Fruit fly (Drosophila melanogaster) whole organism, embryonic: ENCODE data around the gene Wdr62.

ENCODE experiments used
- Blimp-1 ChIP-seq: fragments of 200-800 bp; sonication (Bioruptor generic); optimal IDR thresholded peaks from 3 replicates; lab custom pipeline; 2018; ENCODE audit warnings: missing biosample characterization, missing genetic modification characterization, mild to moderate bottlenecking, moderate library complexity, missing genetic modification reagents
- CG10267 ChIP-seq: fragments of 200-800 bp; sonication (Bioruptor generic); optimal IDR thresholded peaks from 2 replicates; lab custom pipeline; 2018; ENCODE audit warnings: missing biosample characterization, mild to moderate bottlenecking, missing genetic modification characterization, moderate library complexity
- CG11247 ChIP-seq: fragments of 200-800 bp; sonication (Bioruptor generic); IDR thresholded peaks from 2 replicates; pipeline ENCODE4 v1.3.6; 2022; ENCODE audit warnings: missing biosample characterization, missing genetic modification characterization
- CG11456 ChIP-seq: fragments of 200-800 bp; sonication (Bioruptor generic); IDR thresholded peaks from 3 replicates; pipeline ENCODE4 v1.3.6; 2022; ENCODE audit warnings: missing biosample characterization, missing genetic modification characterization
- CG14014 ChIP-seq: fragments of 200-800 bp; sonication (Bioruptor generic); IDR thresholded peaks from 2 replicates; pipeline ENCODE4 v1.3.6; 2022; ENCODE audit warnings: missing biosample characterization, missing genetic modification characterization
- CG16779 ChIP-seq: fragments of 200-800 bp; sonication (Bioruptor generic); IDR thresholded peaks from 2 replicates; pipeline ENCODE4 v1.3.6; 2022; ENCODE audit warnings: missing biosample characterization, missing genetic modification characterization
- CG17385 ChIP-seq: fragments of 200-800 bp; sonication (Bioruptor generic); optimal IDR thresholded peaks from 3 replicates; lab custom pipeline; 2018; ENCODE audit warnings: missing biosample characterization, mild to moderate bottlenecking, missing genetic modification characterization
- CG18476 ChIP-seq: fragments of 200-800 bp; sonication (Bioruptor generic); optimal IDR thresholded peaks from 2 replicates; lab custom pipeline; 2016; ENCODE audit warnings: missing biosample characterization, mild to moderate bottlenecking, missing genetic modification characterization
- CG18764 ChIP-seq: fragments of 200-800 bp; sonication (Bioruptor generic); optimal IDR thresholded peaks from 3 replicates; lab custom pipeline; 2016; ENCODE audit warnings: missing biosample characterization, missing genetic modification characterization
- CG2129 ChIP-seq: fragments of 200-800 bp; sonication (Bioruptor generic); IDR thresholded peaks from 2 replicates; pipeline ENCODE4 v1.3.6; 2022; ENCODE audit warnings: missing biosample characterization, missing genetic modification characterization; ENCODE audit not compliant: partially characterized antibody
- CG4360 ChIP-seq: fragments of 200-800 bp; sonication (Bioruptor generic); IDR thresholded peaks from 2 replicates; pipeline ENCODE4 v1.3.6; 2022; ENCODE audit warnings: missing biosample characterization, missing genetic modification characterization
- CG4707 ChIP-seq: fragments of 200-800 bp; sonication (Bioruptor generic); optimal IDR thresholded peaks from 2 replicates; lab custom pipeline; 2018; ENCODE audit warnings: missing biosample characterization, mild to moderate bottlenecking, missing genetic modification characterization, moderate library complexity
- CG6654 ChIP-seq: fragments of 200-800 bp; sonication (Bioruptor generic); optimal IDR thresholded peaks from 2 replicates; lab custom pipeline; 2017; ENCODE audit warnings: missing biosample characterization, mild to moderate bottlenecking, missing genetic modification characterization
- CG6791 ChIP-seq: fragments of 200-800 bp; sonication (Bioruptor generic); IDR thresholded peaks from 3 replicates; pipeline ENCODE4 v1.3.6; 2022; ENCODE audit warnings: missing biosample characterization, missing genetic modification characterization; ENCODE audit not compliant: partially characterized antibody
- CG9215 ChIP-seq: fragments of 200-800 bp; sonication (Bioruptor generic); IDR thresholded peaks from 2 replicates; pipeline ENCODE4 v1.3.6; 2022; ENCODE audit warnings: missing biosample characterization, missing genetic modification characterization
- Doc2 ChIP-seq: fragments of 200-800 bp; sonication (Bioruptor generic); IDR thresholded peaks from 2 replicates; pipeline ENCODE4 v1.3.6; 2022; ENCODE audit warnings: missing biosample characterization, missing genetic modification characterization
- Doc3 ChIP-seq: fragments of 200-800 bp; sonication (Bioruptor generic); IDR thresholded peaks from 3 replicates; pipeline ENCODE4 v1.3.6; 2022; ENCODE audit warnings: missing biosample characterization, missing genetic modification characterization; ENCODE audit not compliant: partially characterized antibody
- Dref ChIP-seq: fragments of 200-800 bp; sonication (Bioruptor generic); IDR thresholded peaks from 2 replicates; pipeline ENCODE4 v1.3.6; 2022; ENCODE audit warnings: missing biosample characterization, missing genetic modification characterization
- Eip74EF ChIP-seq, 2 experiments: fragments of 200-800 bp in 1 of 2; fragments of >200 bp in 1 of 2; sonication (Bioruptor generic) in 1 of 2; optimal IDR thresholded peaks; 2 replicates each; lab custom pipeline; 2017 to 2019; ENCODE audit warnings: missing biosample characterization in 2 of 2, missing genetic modification characterization in 2 of 2, mild to moderate bottlenecking in 1 of 2, moderate library complexity in 1 of 2
- Ets65A ChIP-seq: fragments of 200-800 bp; sonication (Bioruptor generic); peaks from one replicate; lab custom pipeline; 2016; ENCODE audit warnings: missing biosample characterization, missing genetic modification characterization
- HLH54F ChIP-seq: fragments of 200-800 bp; sonication (Bioruptor generic); optimal IDR thresholded peaks from 3 replicates; lab custom pipeline; 2016; ENCODE audit warnings: missing biosample characterization, missing genetic modification characterization
- Hey ChIP-seq: fragments of 200-800 bp; sonication (Bioruptor generic); optimal IDR thresholded peaks from 3 replicates; lab custom pipeline; 2018; ENCODE audit warnings: missing biosample characterization, mild to moderate bottlenecking, missing genetic modification characterization
- NFAT ChIP-seq: fragments of 200-800 bp; sonication (Bioruptor generic); IDR thresholded peaks from 2 replicates; pipeline ENCODE4 v1.3.6; 2022; ENCODE audit warnings: missing biosample characterization, missing genetic modification characterization
- Nf-YB ChIP-seq: fragments of 200-800 bp; sonication (Bioruptor generic); optimal IDR thresholded peaks from 3 replicates; lab custom pipeline; 2019; ENCODE audit warnings: missing biosample characterization, mild to moderate bottlenecking, missing genetic modification characterization, moderate library complexity
- Nf-YC ChIP-seq: fragments of 200-800 bp; optimal IDR thresholded peaks from 3 replicates; lab custom pipeline; 2019; ENCODE audit warnings: missing biosample characterization, mild to moderate bottlenecking, missing genetic modification characterization, moderate library complexity
- Pdp1 ChIP-seq, 2 experiments: fragments of 200-800 bp; sonication (Bioruptor generic); optimal IDR thresholded peaks; 3 replicates each; lab custom pipeline; 2016; ENCODE audit warnings: missing biosample characterization in 2 of 2, missing genetic modification characterization in 2 of 2, mild to moderate bottlenecking in 1 of 2, moderate library complexity in 1 of 2
- Poxn ChIP-seq: fragments of 200-800 bp; sonication (Bioruptor generic); IDR thresholded peaks from 2 replicates; pipeline ENCODE4 v1.3.6; 2022; ENCODE audit warnings: missing biosample characterization, missing genetic modification characterization
- Tbp ChIP-seq: fragments of >200 bp; optimal IDR thresholded peaks from 2 replicates; lab custom pipeline; 2018; ENCODE audit warnings: missing biosample characterization, missing genetic modification characterization
- bbx ChIP-seq: fragments of 200-800 bp; sonication (Bioruptor generic); IDR thresholded peaks from 2 replicates; pipeline ENCODE4 v1.3.6; 2022; ENCODE audit warnings: missing biosample characterization, missing genetic modification characterization; ENCODE audit not compliant: partially characterized antibody
- bigmax ChIP-seq: fragments of 200-800 bp; sonication (Bioruptor generic); optimal IDR thresholded peaks from 2 replicates; lab custom pipeline; 2018; ENCODE audit warnings: missing biosample characterization, mild to moderate bottlenecking, missing genetic modification characterization
- dpn ChIP-seq, 2 experiments: fragments of 200-800 bp; sonication (Bioruptor generic); optimal IDR thresholded peaks; 3 replicates each; lab custom pipeline; 2016; ENCODE audit warnings: missing biosample characterization in 2 of 2, missing genetic modification characterization in 2 of 2
- gcm ChIP-seq: fragments of 200-800 bp; sonication (Bioruptor generic); optimal IDR thresholded peaks from 2 replicates; lab custom pipeline; 2019; ENCODE audit warnings: missing biosample characterization, mild to moderate bottlenecking, missing genetic modification characterization, moderate library complexity
- gsb-n ChIP-seq: fragments of 200-800 bp; sonication (Bioruptor generic); optimal IDR thresholded peaks from 3 replicates; lab custom pipeline; 2018; ENCODE audit warnings: missing biosample characterization, mild to moderate bottlenecking, missing genetic modification characterization
- jigr1 ChIP-seq: fragments of 200-800 bp; sonication (Bioruptor generic); IDR thresholded peaks from 3 replicates; pipeline ENCODE4 v1.3.6; 2022; ENCODE audit warnings: missing biosample characterization, missing genetic modification characterization
- maf-S ChIP-seq: fragments of 200-800 bp; sonication (Bioruptor generic); optimal IDR thresholded peaks from 2 replicates; lab custom pipeline; 2016; ENCODE audit warnings: missing biosample characterization, missing genetic modification characterization
- mirr ChIP-seq: fragments of 200-800 bp; sonication (Bioruptor generic); optimal IDR thresholded peaks from 3 replicates; lab custom pipeline; 2018; ENCODE audit warnings: missing biosample characterization, mild to moderate bottlenecking, missing genetic modification characterization
- prd ChIP-seq, 3 experiments: fragments of >200 bp in 2 of 3; fragments of 200-800 bp in 1 of 3; sonication (Bioruptor generic) in 1 of 3; optimal IDR thresholded peaks in 2 of 3; IDR thresholded peaks in 1 of 3; 2 replicates in 2 of 3; 3 replicates in 1 of 3; pipeline versions ENCODE4 v1.3.6 to Lab custom; 2017 to 2022; ENCODE audit warnings: missing biosample characterization in 1 of 3, missing genetic modification characterization in 1 of 3
- repo ChIP-seq: fragments of 200-800 bp; sonication (Bioruptor generic); optimal IDR thresholded peaks from 2 replicates; lab custom pipeline; 2016; ENCODE audit warnings: missing biosample characterization, missing genetic modification characterization
- ro ChIP-seq: fragments of 200-800 bp; sonication (Bioruptor generic); IDR thresholded peaks from 2 replicates; pipeline ENCODE4 v1.3.6; 2022; ENCODE audit warnings: missing biosample characterization, missing genetic modification characterization
- seq ChIP-seq: fragments of 200-800 bp; sonication (Bioruptor generic); IDR thresholded peaks from 2 replicates; pipeline ENCODE4 v1.3.6; 2022; ENCODE audit warnings: missing biosample characterization, missing genetic modification characterization
- stc ChIP-seq: fragments of 200-800 bp; sonication (Bioruptor generic); IDR thresholded peaks from 2 replicates; pipeline ENCODE4 v1.3.6; 2022; ENCODE audit warnings: missing biosample characterization, missing genetic modification characterization
- tll ChIP-seq, 2 experiments: fragments of 200-800 bp in 1 of 2; fragments of >200 bp in 1 of 2; sonication (Bioruptor generic) in 1 of 2; optimal IDR thresholded peaks; 2 replicates each; lab custom pipeline; 2017 to 2019; ENCODE audit warnings: missing biosample characterization in 2 of 2, missing genetic modification characterization in 2 of 2, mild to moderate bottlenecking in 1 of 2, moderate library complexity in 1 of 2
- vnd ChIP-seq: fragments of 200-800 bp; sonication (Bioruptor generic); IDR thresholded peaks from 3 replicates; pipeline ENCODE4 v1.3.6; 2022; ENCODE audit warnings: missing biosample characterization, missing genetic modification characterization; ENCODE audit not compliant: partially characterized antibody
- yki ChIP-seq: fragments of >200 bp; optimal IDR thresholded peaks from 3 replicates; lab custom pipeline; 2018

Gene Wdr62

dm6 chr2L:1961932-1962496 is 77.6 kb downstream of the Wdr62 start:
- no peak for TF ChIP-seq bbx
- TF ChIP-seq Doc2 (GFP tag; lab: Robert Waterston, UW): no peak
- peak in 1 of 2 experiments; percentile 76 for TF ChIP-seq tll (GFP tag; optimal IDR thresholded peaks at IDR 0.05; lab: Kevin White, UChicago)
- peak; percentile 97 for TF ChIP-seq Hey
- no peak for TF ChIP-seq Eip74EF (GFP tag; optimal IDR thresholded peaks at IDR 0.05; lab: Kevin White, UChicago)
- no peak for TF ChIP-seq HLH54F (GFP tag; lab: Kevin White, UChicago)
- no peak for TF ChIP-seq dpn (GFP tag; optimal IDR thresholded peaks at IDR 0.05; lab: Kevin White, UChicago)
- no peak for TF ChIP-seq CG16779 (GFP tag; lab: Robert Waterston, UW)
- TF ChIP-seq CG18476: peak; percentile 44
- no peak for TF ChIP-seq Blimp-1
- no peak for TF ChIP-seq CG18764 (GFP tag; lab: Kevin White, UChicago)
- TF ChIP-seq Nf-YC (tag; lab: Kevin White, UChicago): peak; percentile 13
- no peak for TF ChIP-seq CG2129 (GFP tag; lab: Robert Waterston, UW)
- TF ChIP-seq CG4360 (GFP tag; lab: Robert Waterston, UW): peak; percentile 70

dm6 chr2L:1967301-1967700 is 82.9 kb downstream of the Wdr62 start:
- TF ChIP-seq Dref (GFP tag; lab: Robert Waterston, UW) (no peak), seq (GFP tag; lab: Robert Waterston, UW) (peak; percentile 64; the same call in 1 of the 2 replicates), CG11456 (0 out of 3 replicates have a peak, but pooled peaks have one; percentile 5), stc (GFP tag; lab: Robert Waterston, UW) (no peak), CG10267 (tag; lab: Kevin White, UChicago) (no peak), Nf-YB (peak; percentile 83), gsb-n (tag; lab: Kevin White, UChicago) (peak; percentile 67), Nf-YC (tag; lab: Kevin White, UChicago) (peak; percentile 76), gcm (GFP tag; lab: Kevin White, UChicago) (peak; percentile 44)

dm6 chr2L:1967861-1968260 is 83.4 kb downstream of the Wdr62 start:
- TF ChIP-seq Ets65A (peak; percentile 57), CG4707 (GFP tag; lab: Kevin White, UChicago) (no peak), Pdp1 (GFP tag; optimal IDR thresholded peaks at IDR 0.05; lab: Kevin White, UChicago) (peak in 1 of 2 experiments; percentile 71), Doc3 (GFP tag; lab: Robert Waterston, UW) (no peak)
- TF ChIP-seq, all 482 proteins: peak for 2

- no peak for TF ChIP-seq jigr1 (GFP tag; lab: Robert Waterston, UW)
- TF ChIP-seq CG6654 (GFP tag; lab: Kevin White, UChicago): no peak
- no peak for TF ChIP-seq vnd (GFP tag; lab: Robert Waterston, UW)
- no peak for TF ChIP-seq Poxn (GFP tag; lab: Robert Waterston, UW)
- TF ChIP-seq CG6791: 0 out of 3 replicates have a peak, but pooled peaks have one; percentile 5
- no peak for TF ChIP-seq prd (optimal IDR thresholded peaks at IDR 0.05; lab: Kevin White, UChicago)
- TF ChIP-seq prd (GFP tag; IDR thresholded peaks at IDR 0.05; lab: Robert Waterston, UW): no peak
- no peak for TF ChIP-seq NFAT (GFP tag; lab: Robert Waterston, UW)
- TF ChIP-seq repo (GFP tag; lab: Kevin White, UChicago): no peak
- peak; percentile 98 for TF ChIP-seq CG4360 (GFP tag; lab: Robert Waterston, UW)
- no peak for TF ChIP-seq CG14014 (GFP tag; lab: Robert Waterston, UW)
- no peak for TF ChIP-seq maf-S (GFP tag; lab: Kevin White, UChicago)
- TF ChIP-seq CG11247: no peak
- no peak for TF ChIP-seq dpn (GFP tag; optimal IDR thresholded peaks at IDR 0.05; lab: Kevin White, UChicago)
- 0 out of 2 replicates have a peak, but pooled peaks have one; percentile 17 for TF ChIP-seq CG9215 (GFP tag; lab: Robert Waterston, UW)
- no peak for TF ChIP-seq yki (lab: Kevin White, UChicago)
- no peak for TF ChIP-seq Tbp (GFP tag; lab: Kevin White, UChicago)
- no peak for TF ChIP-seq CG17385 (GFP tag; lab: Kevin White, UChicago)
- TF ChIP-seq mirr: no peak
- no peak for TF ChIP-seq Dref (GFP tag; lab: Robert Waterston, UW)
- TF ChIP-seq ro: no peak
- TF ChIP-seq bigmax (GFP tag; lab: Kevin White, UChicago): peak; percentile 84
Observed at dm6 chr2L:1970312-1970929, 86.0 kb downstream of the Wdr62 start, which contains the start of gene erm. Gene erm, minus strand, starts transcription at chr2L:1970362.
